Worm (Caenorhabditis elegans) whole organism, L1 larva: ENCODE data around the gene ges-1.
A peak's percentile ranks its signal among the peaks of the same experiment; 100 is the strongest.

ENCODE experiments used
- C04F5.9 ChIP-seq: sonication (generic microtip); optimal IDR thresholded peaks from 2 replicates; lab custom pipeline; 2016; ENCODE audit warnings: missing genetic modification characterization, missing compliant biosample characterization
- C16A3.4 ChIP-seq: fragments of 150-350 bp; optimal IDR thresholded peaks from 2 replicates; lab custom pipeline; 2014; ENCODE audit warnings: missing biosample characterization, missing genetic modification characterization
- C34B4.2 ChIP-seq: sonication (generic microtip); optimal IDR thresholded peaks from 2 replicates; lab custom pipeline; 2017; ENCODE audit warnings: mild to moderate bottlenecking, missing genetic modification characterization, missing compliant biosample characterization
- F16B12.6 ChIP-seq: fragments of 150-350 bp; optimal IDR thresholded peaks from 2 replicates; lab custom pipeline; 2014; ENCODE audit warnings: missing biosample characterization, missing genetic modification characterization
- aly-2 ChIP-seq: fragments of 150-350 bp; optimal IDR thresholded peaks from 2 replicates; lab custom pipeline; 2014; ENCODE audit warnings: missing biosample characterization, missing genetic modification characterization
- blmp-1 ChIP-seq: fragments of 150-350 bp; optimal IDR thresholded peaks from 2 replicates; lab custom pipeline; 2014; ENCODE audit warnings: missing biosample characterization, missing genetic modification characterization
- ceh-88 ChIP-seq: fragments of 200-800 bp; sonication (Bioruptor generic); IDR thresholded peaks from 2 replicates; pipeline ENCODE4 v1.3.6; 2022; ENCODE audit warnings: missing genetic modification characterization, missing compliant biosample characterization
- ceh-90 ChIP-seq: sonication (generic microtip); optimal IDR thresholded peaks from 2 replicates; lab custom pipeline; 2016; ENCODE audit warnings: missing genetic modification characterization, missing compliant biosample characterization
- ces-1 ChIP-seq: fragments of 150-350 bp; optimal IDR thresholded peaks from 2 replicates; lab custom pipeline; 2014; ENCODE audit warnings: missing biosample characterization, missing genetic modification reagents, missing genetic modification characterization
- dpl-1 ChIP-seq, 3 experiments: fragments of 150-350 bp in 2 of 3; sonication (generic microtip) in 1 of 3; optimal IDR thresholded peaks; 2 replicates each; lab custom pipeline; 2014 to 2017; ENCODE audit warnings: missing biosample characterization in 3 of 3, missing genetic modification characterization in 3 of 3, missing genetic modification reagents in 3 of 3
- dsc-1 ChIP-seq: sonication (generic microtip); optimal IDR thresholded peaks from 2 replicates; lab custom pipeline; 2016; ENCODE audit warnings: mild to moderate bottlenecking, missing genetic modification characterization, missing compliant biosample characterization
- efl-1 ChIP-seq, 4 experiments: fragments of 150-350 bp; optimal IDR thresholded peaks in 3 of 4; peaks in 1 of 4; 1 replicate in 1 of 4; 2 replicates in 3 of 4; lab custom pipeline; 2014; ENCODE audit warnings: missing biosample characterization in 2 of 4, missing genetic modification characterization in 2 of 4, missing genetic modification reagents in 2 of 4
- efl-3 ChIP-seq: fragments of 200-800 bp; sonication (Bioruptor generic); optimal IDR thresholded peaks from 2 replicates; lab custom pipeline; 2018; ENCODE audit warnings: mild to moderate bottlenecking, missing genetic modification characterization, missing compliant biosample characterization
- egl-13 ChIP-seq: sonication (generic microtip); optimal IDR thresholded peaks from 2 replicates; lab custom pipeline; 2016; ENCODE audit warnings: missing genotype, missing genetic modification reagents, missing genetic modification characterization, missing compliant biosample characterization
- elt-3 ChIP-seq, 6 experiments: fragments of 150-350 bp in 1 of 6; sonication (generic microtip); optimal IDR thresholded peaks; 2 replicates each; lab custom pipeline; 2017 to 2018; ENCODE audit warnings: missing biosample characterization in 6 of 6, missing genetic modification characterization in 6 of 6, inconsistent platforms in 1 of 6
- ets-5 ChIP-seq: fragments of 200-800 bp; sonication (Bioruptor generic); IDR thresholded peaks from 2 replicates; pipeline ENCODE4 v1.3.6; 2022; ENCODE audit warnings: missing genetic modification characterization, missing compliant biosample characterization
- fkh-4 ChIP-seq: sonication (generic microtip); optimal IDR thresholded peaks from 2 replicates; lab custom pipeline; 2016; ENCODE audit warnings: missing compliant biosample characterization, missing genetic modification characterization, borderline replicate concordance
- fkh-8 ChIP-seq: sonication (generic microtip); optimal IDR thresholded peaks from 2 replicates; lab custom pipeline; 2016; ENCODE audit warnings: mild to moderate bottlenecking, missing genetic modification characterization, missing compliant biosample characterization
- grh-1 ChIP-seq: fragments of 200-800 bp; sonication (Bioruptor generic); IDR thresholded peaks from 2 replicates; pipeline ENCODE4 v1.3.6; 2022; ENCODE audit warnings: missing genetic modification reagents, missing genetic modification characterization, missing compliant biosample characterization
- irx-1 ChIP-seq: sonication (generic microtip); optimal IDR thresholded peaks from 2 replicates; lab custom pipeline; 2016; ENCODE audit warnings: missing genetic modification characterization, missing compliant biosample characterization
- isw-1 ChIP-seq: fragments of 200-800 bp; sonication (Bioruptor generic); IDR thresholded peaks from 2 replicates; pipeline ENCODE4 v1.3.6; 2022; ENCODE audit warnings: missing genetic modification characterization, missing compliant biosample characterization
- lin-13 ChIP-seq: fragments of 150-350 bp; optimal IDR thresholded peaks from 2 replicates; lab custom pipeline; 2014; ENCODE audit warnings: missing biosample characterization, missing genetic modification reagents, missing genetic modification characterization
- lin-14 ChIP-seq: fragments of 200-800 bp; sonication (Bioruptor generic); optimal IDR thresholded peaks from 2 replicates; lab custom pipeline; 2018; ENCODE audit warnings: mild to moderate bottlenecking, missing genetic modification characterization, moderate library complexity, missing compliant biosample characterization
- lin-15B ChIP-seq: fragments of 150-350 bp; sonication (generic microtip); optimal IDR thresholded peaks from 3 replicates; lab custom pipeline; 2014; ENCODE audit warnings: missing biosample characterization, missing genetic modification characterization
- lin-35 ChIP-seq, 2 experiments: fragments of 150-350 bp; optimal IDR thresholded peaks; 2 replicates each; lab custom pipeline; 2014; ENCODE audit warnings: missing biosample characterization in 2 of 2, missing genetic modification characterization in 2 of 2, missing genetic modification reagents in 2 of 2
- lin-39 ChIP-seq: fragments of 150-350 bp; optimal IDR thresholded peaks from 2 replicates; lab custom pipeline; 2014; ENCODE audit warnings: missing biosample characterization, missing genetic modification reagents, missing genetic modification characterization
- lir-3 ChIP-seq: sonication (generic microtip); optimal IDR thresholded peaks from 2 replicates; lab custom pipeline; 2016; ENCODE audit warnings: mild to moderate bottlenecking, missing genetic modification characterization, moderate library complexity, missing compliant biosample characterization; ENCODE audit not compliant: poor library complexity
- lsy-2 ChIP-seq, 2 experiments: fragments of 150-350 bp; optimal IDR thresholded peaks; 2 replicates each; lab custom pipeline; 2014; ENCODE audit warnings: missing biosample characterization in 2 of 2, missing genetic modification characterization in 2 of 2
- mep-1 ChIP-seq: fragments of 150-350 bp; optimal IDR thresholded peaks from 2 replicates; lab custom pipeline; 2014; ENCODE audit warnings: missing biosample characterization, missing genetic modification characterization
- nhr-11 ChIP-seq: fragments of 150-350 bp; optimal IDR thresholded peaks from 2 replicates; lab custom pipeline; 2014; ENCODE audit warnings: missing biosample characterization, missing genetic modification characterization
- nhr-19 ChIP-seq: fragments of 200-800 bp; sonication (Bioruptor generic); conservative IDR thresholded peaks from 2 replicates; pipeline ENCODE4 v1.3.6; 2022; ENCODE audit warnings: missing genetic modification characterization, missing compliant biosample characterization
- nhr-20 ChIP-seq: sonication (generic microtip); optimal IDR thresholded peaks from 2 replicates; lab custom pipeline; 2016; ENCODE audit warnings: mild to moderate bottlenecking, missing genetic modification characterization, missing compliant biosample characterization
- nhr-237 ChIP-seq: fragments of 150-350 bp; optimal IDR thresholded peaks from 2 replicates; lab custom pipeline; 2014; ENCODE audit warnings: missing biosample characterization, missing genetic modification characterization
- nhr-28 ChIP-seq: fragments of 150-350 bp; optimal IDR thresholded peaks from 2 replicates; lab custom pipeline; 2014; ENCODE audit warnings: missing biosample characterization, missing genetic modification characterization
- nhr-47 ChIP-seq: sonication (generic microtip); optimal IDR thresholded peaks from 2 replicates; lab custom pipeline; 2016; ENCODE audit warnings: mild to moderate bottlenecking, missing genetic modification characterization, moderate library complexity, missing compliant biosample characterization
- nhr-71 ChIP-seq: sonication (generic microtip); optimal IDR thresholded peaks from 2 replicates; lab custom pipeline; 2016; ENCODE audit warnings: mild to moderate bottlenecking, missing genetic modification characterization, moderate library complexity, missing compliant biosample characterization
- nhr-76 ChIP-seq: sonication (generic microtip); optimal IDR thresholded peaks from 2 replicates; lab custom pipeline; 2017; ENCODE audit warnings: missing biosample characterization, missing genetic modification characterization
- nhr-84 ChIP-seq: sonication (generic microtip); optimal IDR thresholded peaks from 2 replicates; lab custom pipeline; 2017; ENCODE audit warnings: missing biosample characterization, missing genetic modification characterization
- nhr-85 ChIP-seq: sonication (generic microtip); peaks from one replicate; lab custom pipeline; 2016; ENCODE audit warnings: missing genetic modification characterization, inconsistent platforms, missing compliant biosample characterization
- pag-3 ChIP-seq: sonication (generic microtip); optimal IDR thresholded peaks from 2 replicates; lab custom pipeline; 2017; ENCODE audit warnings: missing genetic modification characterization, mild to moderate bottlenecking, missing compliant biosample characterization, antibody characterized with exemption, borderline replicate concordance; ENCODE audit not compliant: insufficient read depth
- pax-3 ChIP-seq: fragments of 200-800 bp; sonication (Bioruptor generic); optimal IDR thresholded peaks from 2 replicates; lab custom pipeline; 2018; ENCODE audit warnings: mild to moderate bottlenecking, missing genetic modification characterization, moderate library complexity, missing compliant biosample characterization
- skn-1 ChIP-seq: fragments of 150-350 bp; optimal IDR thresholded peaks from 2 replicates; lab custom pipeline; 2014; ENCODE audit warnings: missing biosample characterization, missing genetic modification characterization
- sup-37 ChIP-seq: fragments of 200-800 bp; sonication (Bioruptor generic); optimal IDR thresholded peaks from 2 replicates; lab custom pipeline; 2018; ENCODE audit warnings: mild to moderate bottlenecking, missing genetic modification characterization, missing compliant biosample characterization
- tlp-1 ChIP-seq: fragments of 150-350 bp; optimal IDR thresholded peaks from 2 replicates; lab custom pipeline; 2014; ENCODE audit warnings: missing biosample characterization, missing genetic modification characterization
- vab-15 ChIP-seq: sonication (generic microtip); optimal IDR thresholded peaks from 2 replicates; lab custom pipeline; 2017; ENCODE audit warnings: missing genotype, mild to moderate bottlenecking, missing genetic modification characterization, missing compliant biosample characterization
- zip-4 ChIP-seq: fragments of 200-800 bp; sonication (Bioruptor generic); optimal IDR thresholded peaks from 2 replicates; lab custom pipeline; 2018; ENCODE audit warnings: mild to moderate bottlenecking, missing genetic modification characterization, moderate library complexity, missing compliant biosample characterization
- ztf-11 ChIP-seq, 2 experiments: sonication (generic microtip); optimal IDR thresholded peaks; 2 replicates each; lab custom pipeline; 2016 to 2017; ENCODE audit warnings: missing genetic modification characterization in 2 of 2, missing biosample characterization in 1 of 2, missing compliant biosample characterization in 1 of 2
- ztf-4 ChIP-seq: fragments of 150-350 bp; optimal IDR thresholded peaks from 2 replicates; lab custom pipeline; 2014; ENCODE audit warnings: missing biosample characterization, missing genetic modification characterization

The ges-1 gene

DNA sequence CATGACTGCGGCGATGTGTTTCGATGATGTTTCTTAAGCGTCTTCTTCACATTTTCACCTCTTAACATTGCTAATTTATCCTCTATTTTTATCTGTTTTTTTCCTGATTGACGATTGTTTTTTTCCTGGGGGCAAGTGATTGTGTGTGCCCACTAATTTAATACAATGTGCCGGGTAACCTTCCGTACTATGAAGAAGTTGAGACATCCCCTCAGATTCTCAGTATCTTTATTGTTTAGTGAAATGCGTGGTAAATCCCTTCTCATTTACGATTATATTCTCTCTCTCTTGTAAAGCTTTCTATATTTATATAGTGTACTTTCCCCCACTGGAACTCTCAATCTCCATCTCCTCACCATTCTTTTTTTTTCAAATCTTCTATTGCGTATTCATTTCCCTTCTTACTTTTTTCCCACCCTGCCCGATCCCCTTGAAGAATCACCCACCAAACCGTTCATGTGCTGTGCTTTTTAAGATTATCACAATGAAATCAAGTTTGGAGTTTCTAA lies 44.4 kb upstream of the ges-1 start:
- TF ChIP-seq ztf-11 (tag; optimal IDR thresholded peaks at IDR 0.05; lab: Kevin White, UChicago) (no peak), nhr-85 (tag; lab: Kevin White, UChicago) (peak; percentile 29), nhr-84 (tag; lab: Kevin White, UChicago) (no peak)

DNA sequence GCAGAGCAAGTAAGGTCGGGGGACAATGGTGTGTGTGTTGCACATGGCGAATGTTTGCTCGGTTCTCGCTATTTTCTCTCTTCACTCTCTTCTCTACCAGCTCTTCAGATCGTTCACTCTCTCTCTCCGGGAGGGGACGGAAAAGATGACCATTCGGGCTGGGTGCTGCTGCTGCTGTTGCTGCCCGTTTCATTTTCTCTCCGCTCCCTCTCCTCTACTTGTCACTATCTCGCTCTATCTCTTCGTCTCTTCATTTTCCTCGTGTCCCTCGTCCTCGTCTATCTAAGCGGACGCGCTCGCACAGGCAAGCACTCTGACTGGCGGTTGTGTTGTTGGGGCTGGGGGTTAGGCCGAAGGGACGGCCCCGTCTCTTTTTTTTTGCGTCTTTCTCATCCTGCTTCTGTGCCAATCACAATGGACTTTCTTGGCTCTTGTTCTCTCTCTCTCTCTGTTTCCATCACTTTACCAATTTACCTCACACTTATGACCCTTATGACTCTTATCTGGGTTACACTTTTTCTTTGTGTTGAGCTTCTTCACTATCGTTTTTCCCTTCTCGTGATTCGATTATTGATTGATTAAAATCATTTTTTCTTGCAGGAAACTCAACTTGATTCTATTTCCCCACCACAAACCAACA lies 42.7 kb upstream of the ges-1 start, which contains the start of the genes F53E2.2 and unc-60:
TSS of gene F53E2.2 (plus strand) at position 601 of the 640 bp plus-strand sequence.
TSS of gene unc-60 (plus strand) at position 601 of the 640 bp plus-strand sequence.
- peak; percentile 45 to 69 for TF ChIP-seq lin-35 (GFP tag; optimal IDR thresholded peaks at IDR 0.05; lab: Kevin White, UChicago)
- no peak for TF ChIP-seq aly-2 (tag; lab: Kevin White, UChicago)
- no peak for TF ChIP-seq lir-3 (tag; lab: Kevin White, UChicago)
- peak; percentile 72 for TF ChIP-seq ztf-4
- TF ChIP-seq ceh-88 (GFP tag; lab: Robert Waterston, UW) = no peak
- TF ChIP-seq nhr-19 = no peak; the same call in 1 of the 2 replicates
- TF ChIP-seq efl-3 (GFP tag; lab: Kevin White, UChicago) = no peak
- no peak for TF ChIP-seq zip-4 (GFP tag; lab: Kevin White, UChicago)
- peak; percentile 98 for TF ChIP-seq lin-14
- TF ChIP-seq nhr-237 (tag; lab: Kevin White, UChicago) = no peak
- TF ChIP-seq nhr-85 (tag; lab: Kevin White, UChicago) = peak; percentile 74
- no peak for TF ChIP-seq pag-3 (tag; lab: Kevin White, UChicago)
- TF ChIP-seq ces-1 (GFP tag; lab: Kevin White, UChicago) = no peak
- TF ChIP-seq C34B4.2 (tag; lab: Kevin White, UChicago) = no peak
- peak; percentile 29 for TF ChIP-seq irx-1 (tag; lab: Kevin White, UChicago)
- TF ChIP-seq C16A3.4 = peak; percentile 35
- TF ChIP-seq blmp-1 (tag; lab: Kevin White, UChicago) = peak; percentile 49
- TF ChIP-seq grh-1 = no peak
- TF ChIP-seq isw-1 (GFP tag; lab: Robert Waterston, UW) = peak; percentile 30; the same call in 1 of the 2 replicates
- peak; percentile 46 for TF ChIP-seq dsc-1
- TF ChIP-seq nhr-20 (tag; lab: Kevin White, UChicago) = peak; percentile 40
- no peak for TF ChIP-seq lin-39 (tag; lab: Kevin White, UChicago)
- TF ChIP-seq fkh-4 (tag; lab: Kevin White, UChicago) = no peak
- TF ChIP-seq lin-15B (tag; lab: Kevin White, UChicago) = no peak
- peak; percentile 72 for TF ChIP-seq nhr-47 (tag; lab: Kevin White, UChicago)
- TF ChIP-seq F16B12.6 (tag; lab: Kevin White, UChicago) = no peak
- no peak for TF ChIP-seq nhr-84 (tag; lab: Kevin White, UChicago)
- no peak for TF ChIP-seq elt-3 (tag; optimal IDR thresholded peaks at IDR 0.05; lab: Kevin White, UChicago)
- TF ChIP-seq egl-13 (tag; lab: Kevin White, UChicago) = no peak
- TF ChIP-seq pax-3 (tag; lab: Kevin White, UChicago) = no peak
- peak; percentile 45 for TF ChIP-seq fkh-8 (tag; lab: Kevin White, UChicago)
- peak; percentile 15 to 56 for TF ChIP-seq lsy-2 (tag; optimal IDR thresholded peaks at IDR 0.05; lab: Kevin White, UChicago)
- TF ChIP-seq C04F5.9 = no peak
- TF ChIP-seq vab-15 (tag; lab: Kevin White, UChicago) = no peak
- no peak for TF ChIP-seq ets-5
- TF ChIP-seq nhr-71 (tag; lab: Kevin White, UChicago) = peak; percentile 82
- TF ChIP-seq tlp-1 (tag; lab: Kevin White, UChicago) = no peak
- peak in 1 of 2 experiments; percentile 54 for TF ChIP-seq ztf-11 (tag; optimal IDR thresholded peaks at IDR 0.05; lab: Kevin White, UChicago)
- TF ChIP-seq ceh-90 (tag; lab: Kevin White, UChicago) = no peak
- peak; percentile 2 to 35 (median 19) for TF ChIP-seq dpl-1 (GFP tag; optimal IDR thresholded peaks at IDR 0.05; lab: Kevin White, UChicago)
- TF ChIP-seq lin-13 (GFP tag; lab: Kevin White, UChicago) = peak; percentile 34
- TF ChIP-seq nhr-28 (tag; lab: Kevin White, UChicago) = no peak
- peak; percentile 77 for TF ChIP-seq skn-1 (tag; lab: Kevin White, UChicago)
- peak; percentile 59 for TF ChIP-seq mep-1
- TF ChIP-seq efl-1 (optimal IDR thresholded peaks at IDR 0.05; lab: Kevin White, UChicago) = peak; percentile 49 to 57
- TF ChIP-seq efl-1 (GFP tag; optimal IDR thresholded peaks at IDR 0.05 in 1 of 2; lab: Kevin White, UChicago) = peak; percentile 40 to 93
- TF ChIP-seq nhr-76 (tag; lab: Kevin White, UChicago) = no peak
- TF ChIP-seq sup-37 (GFP tag; lab: Kevin White, UChicago) = no peak
- no peak for TF ChIP-seq nhr-11
